Fruit fly (Drosophila melanogaster) whole organism: ENCODE data around the gene CG42654.

Source experiments
- CG8478 ChIP-seq: fragments of >200 bp; optimal IDR thresholded peaks from 2 replicates; lab custom pipeline; 2018; ENCODE audit warnings: inconsistent platforms
- Dll ChIP-seq: fragments of >200 bp; optimal IDR thresholded peaks from 2 replicates; lab custom pipeline; 2017
- EcR ChIP-seq, 2 experiments: fragments of >200 bp; optimal IDR thresholded peaks; 2 replicates each; lab custom pipeline; 2017; ENCODE audit warnings: missing biosample characterization in 2 of 2, missing genetic modification characterization in 2 of 2, missing genetic modification reagents in 2 of 2
- pan ChIP-seq: fragments of >200 bp; optimal IDR thresholded peaks from 2 replicates; lab custom pipeline; 2017
- psq ChIP-seq: fragments of >200 bp; optimal IDR thresholded peaks from 2 replicates; lab custom pipeline; 2017
- usp ChIP-seq: fragments of >200 bp; optimal IDR thresholded peaks from 2 replicates; lab custom pipeline; 2017; ENCODE audit warnings: missing biosample characterization, missing genetic modification characterization, mixed read lengths

CG42654 gene

dm6 chr3L:19940349-19940748, 14.0 kb downstream of the CG42654 start:
- no peak for TF ChIP-seq usp
- TF ChIP-seq CG8478 (lab: Kevin White, UChicago): no peak
- no peak for TF ChIP-seq pan (lab: Kevin White, UChicago)
- TF ChIP-seq Dll (lab: Kevin White, UChicago): no peak
- TF ChIP-seq psq (lab: Kevin White, UChicago): no peak
- no peak for TF ChIP-seq EcR (GFP tag; optimal IDR thresholded peaks at IDR 0.05; lab: Kevin White, UChicago)

dm6 chr3L:19939024-19939423, 15.3 kb downstream of the CG42654 start, which contains the start of gene Ac76E:
TSS of gene Ac76E (plus strand) at chr3L:19939287.
- TF ChIP-seq Dll (lab: Kevin White, UChicago): no peak
- TF ChIP-seq psq (lab: Kevin White, UChicago): no peak
- no peak for TF ChIP-seq EcR (GFP tag; optimal IDR thresholded peaks at IDR 0.05; lab: Kevin White, UChicago)
- no peak for TF ChIP-seq pan (lab: Kevin White, UChicago)
- TF ChIP-seq CG8478 (lab: Kevin White, UChicago): no peak
- no peak for TF ChIP-seq usp

dm6 chr3L:19932917-19933316, 21.4 kb downstream of the CG42654 start:
- TF ChIP-seq CG8478 (lab: Kevin White, UChicago): no peak
- no peak for TF ChIP-seq EcR (GFP tag; optimal IDR thresholded peaks at IDR 0.05; lab: Kevin White, UChicago)
- no peak for TF ChIP-seq psq (lab: Kevin White, UChicago)

- TF ChIP-seq usp: no peak
Observed at dm6 chr3L:19931391-19931790, 22.9 kb downstream of the CG42654 start, which contains the start of gene CG46462. TSS of gene CG46462 (plus strand) at chr3L:19931691.

dm6 chr3L:19929719-19930334, 24.5 kb downstream of the CG42654 start:
- TF ChIP-seq psq (lab: Kevin White, UChicago) (no peak), pan (lab: Kevin White, UChicago) (peak; percentile 31)

- TF ChIP-seq psq (lab: Kevin White, UChicago) (no peak), CG8478 (lab: Kevin White, UChicago) (no peak), pan (lab: Kevin White, UChicago) (no peak), Dll (lab: Kevin White, UChicago) (no peak), usp (no peak), EcR (GFP tag; optimal IDR thresholded peaks at IDR 0.05; lab: Kevin White, UChicago) (no peak)
Observed at dm6 chr3L:19929051-19929718, 25.1 kb downstream of the CG42654 start.

- TF ChIP-seq usp (no peak), CG8478 (lab: Kevin White, UChicago) (no peak), EcR (GFP tag; optimal IDR thresholded peaks at IDR 0.05; lab: Kevin White, UChicago) (no peak), Dll (lab: Kevin White, UChicago) (no peak)
Observed at dm6 chr3L:19928435-19929011, 25.8 kb downstream of the CG42654 start, which contains the start of the genes CG8004 and RhoGDI. TSS of gene CG8004 (minus strand) at chr3L:19928508. TSS of gene RhoGDI (plus strand) at chr3L:19928743.

dm6 chr3L:19924771-19925304, 29.5 kb downstream of the CG42654 start, which contains the start of gene Grasp65:
TSS of gene Grasp65 (plus strand) at chr3L:19924943.
- TF ChIP-seq psq (lab: Kevin White, UChicago): no peak
- no peak for TF ChIP-seq Dll (lab: Kevin White, UChicago)
- no peak for TF ChIP-seq pan (lab: Kevin White, UChicago)
- no peak for TF ChIP-seq EcR (GFP tag; optimal IDR thresholded peaks at IDR 0.05; lab: Kevin White, UChicago)

- TF ChIP-seq CG8478 (lab: Kevin White, UChicago) (no peak), Dll (lab: Kevin White, UChicago) (no peak)
Observed at dm6 chr3L:19922833-19923745, 31.2 kb downstream of the CG42654 start, which contains the start of gene Pfdn6. TSS of gene Pfdn6 (plus strand) at chr3L:19923671.

dm6 chr3L:19919981-19920380, 34.3 kb downstream of the CG42654 start:
- TF ChIP-seq CG8478 (lab: Kevin White, UChicago): no peak

dm6 chr3L:19914833-19915232, 39.5 kb downstream of the CG42654 start, which contains the start of gene Rpn1:
TSS of gene Rpn1 (plus strand) at chr3L:19915051.
- TF ChIP-seq usp (no peak), CG8478 (lab: Kevin White, UChicago) (no peak), psq (lab: Kevin White, UChicago) (no peak), pan (lab: Kevin White, UChicago) (no peak)
